Worm (Caenorhabditis elegans): ENCODE data around the gene F37C4.4.

DNA sequence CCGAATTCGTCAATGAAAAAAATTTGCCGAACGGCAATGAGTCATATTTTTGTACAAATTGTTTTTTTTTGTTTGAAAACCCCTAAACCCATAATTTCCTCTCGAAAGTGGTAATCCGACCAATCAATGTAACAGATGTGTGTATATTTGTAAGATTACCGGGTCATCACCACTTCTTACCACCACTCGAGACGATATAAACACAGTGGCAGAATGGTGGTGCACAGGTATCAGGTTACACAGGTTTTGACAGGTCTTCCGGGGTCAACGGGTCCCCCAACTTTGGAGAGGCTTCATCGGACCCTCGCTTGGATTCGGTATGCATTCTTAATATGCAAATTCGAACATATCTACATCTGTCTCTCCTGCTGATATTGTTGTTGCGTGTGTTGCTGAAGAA lies 28.4 kb upstream of the F37C4.4 start:
- TF ChIP-seq him-1 (tag; optimal IDR thresholded peaks at IDR 0.05) (no peak), dao-5 (tag; optimal IDR thresholded peaks at IDR 0.05) (no peak)

All from whole organism, L4/young adult.